Worm (Caenorhabditis elegans) whole organism, L3 larva: ENCODE data around the gene unc-51.

Experiments used
- ZK546.5 ChIP-seq: sonication (generic microtip); optimal IDR thresholded peaks from 2 replicates; lab custom pipeline; 2017; ENCODE audit warnings: missing biosample characterization, missing genetic modification characterization
- jun-1 ChIP-seq: fragments of 150-350 bp; optimal IDR thresholded peaks from 2 replicates; lab custom pipeline; 2014; ENCODE audit warnings: missing biosample characterization, missing genetic modification reagents, missing genetic modification characterization
- nfya-1 ChIP-seq: sonication (generic microtip); optimal IDR thresholded peaks from 2 replicates; lab custom pipeline; 2017; ENCODE audit warnings: missing genetic modification characterization, mild to moderate bottlenecking, missing compliant biosample characterization, antibody characterized with exemption, moderate library complexity; ENCODE audit not compliant: insufficient read depth
- nhr-77 ChIP-seq: fragments of 150-350 bp; optimal IDR thresholded peaks from 2 replicates; lab custom pipeline; 2014; ENCODE audit warnings: missing biosample characterization, missing genetic modification characterization
- snpc-4 ChIP-seq: fragments of 150-350 bp; optimal IDR thresholded peaks from 2 replicates; lab custom pipeline; 2014; ENCODE audit warnings: missing biosample characterization, missing genetic modification characterization

DNA sequence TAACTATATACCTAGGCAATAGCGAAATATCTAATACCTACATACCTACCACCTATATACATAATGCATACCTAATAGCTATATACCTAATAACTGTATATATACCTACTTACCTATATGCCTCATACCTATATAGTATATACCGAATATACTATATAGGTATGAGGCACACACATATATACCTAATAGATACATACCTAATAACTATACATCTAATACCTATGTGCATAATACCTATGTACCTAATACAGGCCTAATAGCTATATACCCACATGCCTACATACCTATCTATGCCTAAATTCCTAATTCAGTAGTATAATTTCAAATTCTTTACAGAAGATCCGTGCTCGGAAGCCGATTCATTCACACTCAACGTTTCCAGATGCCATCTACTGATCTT, 49.8 kb downstream of the unc-51 start:
- TF ChIP-seq ZK546.5 (tag; lab: Kevin White, UChicago) (no peak), nhr-77 (tag; lab: Kevin White, UChicago) (no peak), nfya-1 (tag; lab: Kevin White, UChicago) (no peak), snpc-4 (tag; lab: Kevin White, UChicago) (no peak), jun-1 (tag; lab: Kevin White, UChicago) (no peak)
